Fruit fly (Drosophila melanogaster): ENCODE data around the gene Dredd.
A peak's percentile ranks its signal among the peaks of the same experiment; 100 is the strongest.

Gene Dredd

dm6 chrX:629239-629821 is 6.0 kb downstream of the Dredd start, which contains the start of the genes RpL36 and Mybbp1A:
Gene RpL36, minus strand, starts transcription at chrX:629483.
Gene Mybbp1A, plus strand, starts transcription at chrX:629773.
- TF ChIP-seq CrebA (GFP tag; optimal IDR thresholded peaks at IDR 0.05; ENCODE audit: borderline replicate concordance) (no peak), GATAd (GFP tag; optimal IDR thresholded peaks at IDR 0.05) (no peak), h (GFP tag; optimal IDR thresholded peaks at IDR 0.05) (peak; percentile 71), woc (GFP tag; optimal IDR thresholded peaks at IDR 0.05) (no peak), Hr83 (GFP tag; optimal IDR thresholded peaks at IDR 0.05; ENCODE audit: poor library complexity, severe bottlenecking) (peak; percentile 76), ey (GFP tag; optimal IDR thresholded peaks at IDR 0.05) (peak; percentile 43), pan (optimal IDR thresholded peaks at IDR 0.05) (no peak), CG9705 (GFP tag; optimal IDR thresholded peaks at IDR 0.05) (peak; percentile 68), lola (GFP tag; optimal IDR thresholded peaks at IDR 0.05) (no peak), N (GFP tag; optimal IDR thresholded peaks at IDR 0.05) (no peak), br (GFP tag; optimal IDR thresholded peaks at IDR 0.05) (peak; percentile 70), psq (GFP tag; optimal IDR thresholded peaks at IDR 0.05) (peak; percentile 29), CG32264 (GFP tag; optimal IDR thresholded peaks at IDR 0.05) (no peak), Dif (GFP tag; optimal IDR thresholded peaks at IDR 0.05; ENCODE audit: partially characterized antibody) (peak; percentile 20), Dfd (GFP tag; optimal IDR thresholded peaks at IDR 0.05) (no peak), foxo (GFP tag; optimal IDR thresholded peaks at IDR 0.05) (peak in 1 of 2 experiments; percentile 64), usp (GFP tag; optimal IDR thresholded peaks at IDR 0.05) (no peak), tai (GFP tag; optimal IDR thresholded peaks at IDR 0.05) (no peak), dmrt93B (GFP tag; optimal IDR thresholded peaks at IDR 0.05) (peak; percentile 79), Jra (GFP tag; optimal IDR thresholded peaks at IDR 0.05) (peak; percentile 66), jim (GFP tag; optimal IDR thresholded peaks at IDR 0.05) (no peak), dsf (GFP tag; optimal IDR thresholded peaks at IDR 0.05; ENCODE audit: borderline replicate concordance) (peak; percentile 53), Abd-B (GFP tag; optimal IDR thresholded peaks at IDR 0.05) (no peak), dl (GFP tag; optimal IDR thresholded peaks at IDR 0.05; ENCODE audit: insufficient read depth in 1 of 2, partially characterized antibody in 2 of 2) (no peak), Mio (GFP tag; optimal IDR thresholded peaks at IDR 0.05) (peak; percentile 59), brk (GFP tag; optimal IDR thresholded peaks at IDR 0.05) (no peak), sage (GFP tag; optimal IDR thresholded peaks at IDR 0.05) (no peak), Hr78 (GFP tag; optimal IDR thresholded peaks at IDR 0.05) (no peak), Myc (optimal IDR thresholded peaks at IDR 0.05) (peak; percentile 30), OdsH (GFP tag; optimal IDR thresholded peaks at IDR 0.05) (peak; percentile 69), Hnf4 (GFP tag; optimal IDR thresholded peaks at IDR 0.05) (no peak), HLH106 (tag; optimal IDR thresholded peaks at IDR 0.05) (peak; percentile 60), rgr (GFP tag; optimal IDR thresholded peaks at IDR 0.05) (peak; percentile 82), fru (GFP tag; optimal IDR thresholded peaks at IDR 0.05) (peak; percentile 66), sv (GFP tag; optimal IDR thresholded peaks at IDR 0.05) (peak; percentile 75), Sp1 (GFP tag; optimal IDR thresholded peaks at IDR 0.05) (peak; percentile 79), Vsx2 (GFP tag; optimal IDR thresholded peaks at IDR 0.05; ENCODE audit: partially characterized antibody) (no peak), Rel (GFP tag; optimal IDR thresholded peaks at IDR 0.05) (no peak), Rel (tag; optimal IDR thresholded peaks at IDR 0.05) (no peak)

DNA sequence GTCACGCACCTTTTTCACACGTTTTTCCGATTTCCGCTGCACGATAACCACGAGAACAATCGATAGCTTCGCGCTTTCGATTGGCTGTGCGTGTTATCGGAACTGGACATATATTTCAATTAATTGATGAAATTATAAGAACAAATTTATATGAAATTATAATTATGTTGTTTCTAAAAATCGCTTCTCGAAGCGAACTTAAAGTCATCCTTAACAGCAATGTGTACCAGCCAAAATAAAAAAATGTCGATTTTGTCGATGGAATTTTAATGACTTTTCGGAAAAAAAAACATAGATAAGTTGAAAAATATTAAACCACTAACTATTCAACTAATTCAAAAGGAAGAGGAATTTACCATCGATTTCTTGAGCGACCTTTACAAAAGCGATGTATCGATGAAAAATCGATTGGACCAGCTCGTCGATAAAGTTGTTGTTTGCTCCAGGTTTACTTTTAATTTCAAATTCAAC is 10.2 kb downstream of the Dredd start, which contains the start of the genes CG13364 and Hinfp:
CG13364 (minus strand) TSS at position 47 of the 471 bp plus-strand sequence.
Hinfp (plus strand) TSS at position 386 of the 471 bp plus-strand sequence.
- TF ChIP-seq Sp1 (GFP tag; optimal IDR thresholded peaks at IDR 0.05) (peak; percentile 13), Vsx2 (GFP tag; optimal IDR thresholded peaks at IDR 0.05; ENCODE audit: partially characterized antibody) (no peak)

dm6 chrX:623357-623756 is 12.0 kb downstream of the Dredd start, which contains the start of gene CG13369:
Gene CG13369, plus strand, starts transcription at chrX:623468.
- TF ChIP-seq CG9705 (GFP tag; optimal IDR thresholded peaks at IDR 0.05) (no peak), sv (GFP tag; optimal IDR thresholded peaks at IDR 0.05) (no peak), Vsx2 (GFP tag; optimal IDR thresholded peaks at IDR 0.05; ENCODE audit: partially characterized antibody) (no peak), CG32264 (GFP tag; optimal IDR thresholded peaks at IDR 0.05) (no peak), woc (GFP tag; optimal IDR thresholded peaks at IDR 0.05) (no peak), dmrt93B (GFP tag; optimal IDR thresholded peaks at IDR 0.05) (no peak), jim (GFP tag; optimal IDR thresholded peaks at IDR 0.05) (no peak), GATAd (GFP tag; optimal IDR thresholded peaks at IDR 0.05) (no peak)

Data from whole organism, wandering third instar larva.